Worm (Caenorhabditis elegans): ENCODE measurements around the gene cyp-42A1.

The cyp-42A1 gene

ce11 chrV:18907519-18907918 is 4.3 kb upstream of the cyp-42A1 start:
- no peak for TF ChIP-seq tbx-11 (GFP tag; IDR thresholded peaks at IDR 0.05)
- TF ChIP-seq ama-1 (optimal IDR thresholded peaks at IDR 0.05) = no peak
- no peak for TF ChIP-seq B0310.2 (tag; optimal IDR thresholded peaks at IDR 0.05)
- no peak for TF ChIP-seq aly-1 (tag; optimal IDR thresholded peaks at IDR 0.05)
- TF ChIP-seq hnd-1 (tag; optimal IDR thresholded peaks at IDR 0.05) = no peak
- no peak for TF ChIP-seq ceh-36 (tag; optimal IDR thresholded peaks at IDR 0.05)
- no peak for TF ChIP-seq pes-1 (GFP tag; IDR thresholded peaks at IDR 0.05)
- TF ChIP-seq ceh-13 (GFP tag; optimal IDR thresholded peaks at IDR 0.05) = no peak
- no peak for TF ChIP-seq hmbx-1 (tag; optimal IDR thresholded peaks at IDR 0.05)
- no peak for TF ChIP-seq scrt-1 (GFP tag; IDR thresholded peaks at IDR 0.05)
- no peak for TF ChIP-seq sea-1 (GFP tag; conservative IDR thresholded peaks at IDR 0.05)
- no peak for TF ChIP-seq ets-7 (tag; optimal IDR thresholded peaks at IDR 0.05)
- no peak for TF ChIP-seq tbx-37 (GFP tag; conservative IDR thresholded peaks at IDR 0.05)
- TF ChIP-seq hmg-4 (GFP tag; optimal IDR thresholded peaks at IDR 0.05) = no peak
- no peak for TF ChIP-seq tra-4 (tag; optimal IDR thresholded peaks at IDR 0.05)
- TF ChIP-seq F13C5.2 (tag; optimal IDR thresholded peaks at IDR 0.05) = no peak
- no peak for TF ChIP-seq flt-1 (GFP tag; IDR thresholded peaks at IDR 0.05)

ce11 chrV:18909682-18910081 is 2.2 kb upstream of the cyp-42A1 start:
- peak; percentile 84 for TF ChIP-seq ceh-36 (tag; optimal IDR thresholded peaks at IDR 0.05)
- TF ChIP-seq hmbx-1 (tag; optimal IDR thresholded peaks at IDR 0.05) = no peak

- TF ChIP-seq hmbx-1 (tag; optimal IDR thresholded peaks at IDR 0.05) = no peak
- TF ChIP-seq B0310.2 (tag; optimal IDR thresholded peaks at IDR 0.05) = no peak
- no peak for TF ChIP-seq F13C5.2 (tag; optimal IDR thresholded peaks at IDR 0.05)
- no peak for TF ChIP-seq ama-1 (optimal IDR thresholded peaks at IDR 0.05)
- TF ChIP-seq ceh-13 (GFP tag; optimal IDR thresholded peaks at IDR 0.05) = no peak
Measured at ce11 chrV:18912555-18912954, 719 bp downstream of the cyp-42A1 start.

- TF ChIP-seq tbx-37 (GFP tag; conservative IDR thresholded peaks at IDR 0.05) (no peak), hmg-4 (GFP tag; optimal IDR thresholded peaks at IDR 0.05) (no peak), hmbx-1 (tag; optimal IDR thresholded peaks at IDR 0.05) (no peak), pes-1 (GFP tag; IDR thresholded peaks at IDR 0.05) (no peak), F13C5.2 (tag; optimal IDR thresholded peaks at IDR 0.05) (no peak), ceh-13 (GFP tag; optimal IDR thresholded peaks at IDR 0.05) (no peak), tbx-11 (GFP tag; IDR thresholded peaks at IDR 0.05) (no peak)
Measured at ce11 chrV:18913120-18913519, 1.3 kb downstream of the cyp-42A1 start.

- TF ChIP-seq ama-1 (optimal IDR thresholded peaks at IDR 0.05) = no peak
- no peak for TF ChIP-seq hnd-1 (tag; optimal IDR thresholded peaks at IDR 0.05)
- no peak for TF ChIP-seq scrt-1 (GFP tag; IDR thresholded peaks at IDR 0.05)
- TF ChIP-seq pes-1 (GFP tag; IDR thresholded peaks at IDR 0.05) = no peak
- no peak for TF ChIP-seq tbx-37 (GFP tag; conservative IDR thresholded peaks at IDR 0.05)
- no peak for TF ChIP-seq F13C5.2 (tag; optimal IDR thresholded peaks at IDR 0.05)
- no peak for TF ChIP-seq ceh-13 (GFP tag; optimal IDR thresholded peaks at IDR 0.05)
- no peak for TF ChIP-seq aly-1 (tag; optimal IDR thresholded peaks at IDR 0.05)
- TF ChIP-seq ceh-36 (tag; optimal IDR thresholded peaks at IDR 0.05) = no peak
- no peak for TF ChIP-seq tra-4 (tag; optimal IDR thresholded peaks at IDR 0.05)
- TF ChIP-seq ets-7 (tag; optimal IDR thresholded peaks at IDR 0.05) = no peak
Measured at ce11 chrV:18917396-18917795, 5.6 kb downstream of the cyp-42A1 start.

- no peak for TF ChIP-seq tra-4 (tag; optimal IDR thresholded peaks at IDR 0.05)
- TF ChIP-seq tbx-11 (GFP tag; IDR thresholded peaks at IDR 0.05) = no peak
- TF ChIP-seq ceh-36 (tag; optimal IDR thresholded peaks at IDR 0.05) = no peak
- TF ChIP-seq ama-1 (optimal IDR thresholded peaks at IDR 0.05) = no peak
- TF ChIP-seq aly-1 (tag; optimal IDR thresholded peaks at IDR 0.05) = no peak
Measured at ce11 chrV:18930748-18931147, 18.9 kb downstream of the cyp-42A1 start.

- TF ChIP-seq tbx-11 (GFP tag; IDR thresholded peaks at IDR 0.05) (no peak), flt-1 (GFP tag; IDR thresholded peaks at IDR 0.05) (no peak), hnd-1 (tag; optimal IDR thresholded peaks at IDR 0.05) (no peak), hmg-4 (GFP tag; optimal IDR thresholded peaks at IDR 0.05) (no peak), ama-1 (optimal IDR thresholded peaks at IDR 0.05) (no peak), ceh-36 (tag; optimal IDR thresholded peaks at IDR 0.05) (no peak), sea-1 (GFP tag; conservative IDR thresholded peaks at IDR 0.05) (no peak), hmbx-1 (tag; optimal IDR thresholded peaks at IDR 0.05) (no peak), tra-4 (tag; optimal IDR thresholded peaks at IDR 0.05) (no peak), scrt-1 (GFP tag; IDR thresholded peaks at IDR 0.05) (no peak), ceh-13 (GFP tag; optimal IDR thresholded peaks at IDR 0.05) (no peak), B0310.2 (tag; optimal IDR thresholded peaks at IDR 0.05) (no peak), tbx-37 (GFP tag; conservative IDR thresholded peaks at IDR 0.05) (no peak), ets-7 (tag; optimal IDR thresholded peaks at IDR 0.05) (no peak), F13C5.2 (tag; optimal IDR thresholded peaks at IDR 0.05) (no peak), pes-1 (GFP tag; IDR thresholded peaks at IDR 0.05) (no peak), aly-1 (tag; optimal IDR thresholded peaks at IDR 0.05) (no peak)
Measured at ce11 chrV:18931279-18931678, 19.4 kb downstream of the cyp-42A1 start, which contains the start of gene ptr-22. TSS of gene ptr-22 (minus strand) at chrV:18931379.

- TF ChIP-seq B0310.2 (tag; optimal IDR thresholded peaks at IDR 0.05) = no peak
- TF ChIP-seq tbx-37 (GFP tag; conservative IDR thresholded peaks at IDR 0.05) = no peak
- TF ChIP-seq tbx-11 (GFP tag; IDR thresholded peaks at IDR 0.05) = no peak
- no peak for TF ChIP-seq scrt-1 (GFP tag; IDR thresholded peaks at IDR 0.05)
- TF ChIP-seq hmg-4 (GFP tag; optimal IDR thresholded peaks at IDR 0.05) = no peak
- no peak for TF ChIP-seq ets-7 (tag; optimal IDR thresholded peaks at IDR 0.05)
- TF ChIP-seq ceh-13 (GFP tag; optimal IDR thresholded peaks at IDR 0.05) = no peak
- TF ChIP-seq F13C5.2 (tag; optimal IDR thresholded peaks at IDR 0.05) = no peak
- TF ChIP-seq tra-4 (tag; optimal IDR thresholded peaks at IDR 0.05) = no peak
- TF ChIP-seq ama-1 (optimal IDR thresholded peaks at IDR 0.05) = no peak
- no peak for TF ChIP-seq aly-1 (tag; optimal IDR thresholded peaks at IDR 0.05)
- TF ChIP-seq pes-1 (GFP tag; IDR thresholded peaks at IDR 0.05) = no peak
- no peak for TF ChIP-seq ceh-36 (tag; optimal IDR thresholded peaks at IDR 0.05)
- TF ChIP-seq hnd-1 (tag; optimal IDR thresholded peaks at IDR 0.05) = no peak
- TF ChIP-seq sea-1 (GFP tag; conservative IDR thresholded peaks at IDR 0.05) = no peak
- TF ChIP-seq flt-1 (GFP tag; IDR thresholded peaks at IDR 0.05) = no peak
Measured at ce11 chrV:18934539-18934938, 22.7 kb downstream of the cyp-42A1 start.
